Worm (Caenorhabditis elegans) whole organism, L4 larva: ENCODE results near the gene bus-8A.

ENCODE experiments used
- F49E8.2 ChIP-seq: sonication (generic microtip); optimal IDR thresholded peaks from 2 replicates; lab custom pipeline; 2016; ENCODE audit warnings: missing compliant biosample characterization, mild to moderate bottlenecking, missing genetic modification characterization, borderline replicate concordance
- R02D3.7 ChIP-seq: fragments of 150-350 bp; sonication (generic microtip); optimal IDR thresholded peaks from 3 replicates; lab custom pipeline; 2014; ENCODE audit warnings: missing biosample characterization, missing genetic modification characterization
- T20F7.1 ChIP-seq: fragments of 200-800 bp; sonication (Bioruptor generic); optimal IDR thresholded peaks from 2 replicates; lab custom pipeline; 2018; ENCODE audit warnings: mild to moderate bottlenecking, missing genetic modification characterization, missing compliant biosample characterization
- Y75B8A.6 ChIP-seq: fragments of 200-800 bp; sonication (Bioruptor generic); IDR thresholded peaks from 2 replicates; pipeline ENCODE4 v1.3.6; 2022; ENCODE audit warnings: missing genetic modification reagents, missing genetic modification characterization, missing compliant biosample characterization
- ZK337.2 ChIP-seq: fragments of 200-800 bp; sonication (Bioruptor generic); IDR thresholded peaks from 2 replicates; pipeline ENCODE4 v1.3.6; 2022; ENCODE audit warnings: missing genetic modification reagents, missing genetic modification characterization, missing compliant biosample characterization
- ZK546.5 ChIP-seq, 2 experiments: sonication (generic microtip); optimal IDR thresholded peaks; 2 replicates each; lab custom pipeline; 2017; ENCODE audit warnings: missing biosample characterization in 2 of 2, missing genetic modification characterization in 2 of 2
- aha-1 ChIP-seq: fragments of 150-350 bp; peaks from one replicate; lab custom pipeline; 2014; ENCODE audit warnings: missing biosample characterization, missing genetic modification characterization
- cey-2 ChIP-seq: sonication (generic microtip); optimal IDR thresholded peaks from 3 replicates; lab custom pipeline; 2017; ENCODE audit warnings: missing genetic modification characterization, mild to moderate bottlenecking, missing compliant biosample characterization, antibody characterized with exemption, borderline replicate concordance; ENCODE audit not compliant: insufficient read depth
- daf-16 ChIP-seq, 3 experiments: sonication (generic microtip); optimal IDR thresholded peaks; 2 replicates each; lab custom pipeline; 2016 to 2017; ENCODE audit warnings: missing genetic modification characterization in 3 of 3, missing genetic modification reagents in 3 of 3, mild to moderate bottlenecking in 2 of 3, missing compliant biosample characterization in 2 of 3, missing biosample characterization in 1 of 3, moderate library complexity in 1 of 3
- daf-19 ChIP-seq: fragments of 200-800 bp; sonication (Bioruptor generic); conservative IDR thresholded peaks from 2 replicates; pipeline ENCODE4 v1.3.6; 2022; ENCODE audit warnings: missing genetic modification characterization, missing compliant biosample characterization
- dmd-9 ChIP-seq: fragments of 200-800 bp; sonication (Bioruptor generic); IDR thresholded peaks from 2 replicates; pipeline ENCODE4 v1.3.6; 2022; ENCODE audit warnings: missing genetic modification reagents, missing genetic modification characterization, missing compliant biosample characterization
- dve-1 ChIP-seq: sonication (generic microtip); optimal IDR thresholded peaks from 2 replicates; lab custom pipeline; 2017; ENCODE audit warnings: antibody characterized with exemption, mild to moderate bottlenecking, missing genetic modification characterization, missing compliant biosample characterization; ENCODE audit not compliant: insufficient read depth
- egl-27 ChIP-seq: sonication (generic microtip); optimal IDR thresholded peaks from 3 replicates; lab custom pipeline; 2017; ENCODE audit warnings: missing biosample characterization, missing genetic modification reagents, missing genetic modification characterization
- gei-8 ChIP-seq: fragments of 200-800 bp; sonication (Bioruptor generic); optimal IDR thresholded peaks from 2 replicates; lab custom pipeline; 2018; ENCODE audit warnings: mild to moderate bottlenecking, missing genetic modification characterization, missing compliant biosample characterization
- hlh-11 ChIP-seq: fragments of 200-800 bp; sonication (Bioruptor generic); optimal IDR thresholded peaks from 2 replicates; lab custom pipeline; 2018; ENCODE audit warnings: mild to moderate bottlenecking, missing genetic modification characterization, missing compliant biosample characterization
- hlh-30 ChIP-seq: sonication (generic microtip); optimal IDR thresholded peaks from 2 replicates; lab custom pipeline; 2017; ENCODE audit warnings: antibody characterized with exemption, mild to moderate bottlenecking, missing genetic modification characterization, missing compliant biosample characterization; ENCODE audit not compliant: insufficient read depth
- jun-1 ChIP-seq: fragments of 150-350 bp; optimal IDR thresholded peaks from 2 replicates; lab custom pipeline; 2014; ENCODE audit warnings: missing biosample characterization, missing genetic modification reagents, missing genetic modification characterization
- lin-1 ChIP-seq: fragments of 200-800 bp; sonication (Bioruptor generic); IDR thresholded peaks from 2 replicates; pipeline ENCODE4 v1.3.6; 2022; ENCODE audit warnings: missing genetic modification reagents, missing genetic modification characterization, missing compliant biosample characterization
- lin-13 ChIP-seq: fragments of 150-350 bp; optimal IDR thresholded peaks from 2 replicates; lab custom pipeline; 2014; ENCODE audit warnings: missing biosample characterization, missing genetic modification reagents, missing genetic modification characterization
- lin-15B ChIP-seq: fragments of 150-350 bp; sonication (generic microtip); optimal IDR thresholded peaks from 3 replicates; lab custom pipeline; 2014; ENCODE audit warnings: missing biosample characterization, missing genetic modification characterization
- lin-29 ChIP-seq: fragments of 200-800 bp; sonication (Bioruptor generic); IDR thresholded peaks from 2 replicates; pipeline ENCODE4 v1.3.6; 2022; ENCODE audit warnings: missing genetic modification reagents, missing genetic modification characterization, missing compliant biosample characterization
- lin-38 ChIP-seq: fragments of 200-800 bp; sonication (Bioruptor generic); IDR thresholded peaks from 2 replicates; pipeline ENCODE4 v1.3.6; 2022; ENCODE audit warnings: missing genetic modification reagents, missing genetic modification characterization, missing compliant biosample characterization
- lir-3 ChIP-seq: sonication (generic microtip); optimal IDR thresholded peaks from 2 replicates; lab custom pipeline; 2016; ENCODE audit warnings: mild to moderate bottlenecking, missing genetic modification characterization, missing compliant biosample characterization
- mxl-2 ChIP-seq: fragments of 200-800 bp; sonication (Bioruptor generic); conservative IDR thresholded peaks from 2 replicates; pipeline ENCODE4 v1.3.6; 2022; ENCODE audit warnings: missing genetic modification reagents, missing genetic modification characterization, missing compliant biosample characterization
- mxl-3 ChIP-seq: fragments of 200-800 bp; sonication (Bioruptor generic); optimal IDR thresholded peaks from 2 replicates; lab custom pipeline; 2018; ENCODE audit warnings: mild to moderate bottlenecking, missing genetic modification characterization, missing compliant biosample characterization
- nhr-10 ChIP-seq: fragments of 150-350 bp; optimal IDR thresholded peaks from 2 replicates; lab custom pipeline; 2014; ENCODE audit warnings: missing biosample characterization, missing genetic modification characterization
- nhr-11 ChIP-seq: fragments of 150-350 bp; optimal IDR thresholded peaks from 2 replicates; lab custom pipeline; 2014; ENCODE audit warnings: missing biosample characterization, missing genetic modification characterization
- nhr-28 ChIP-seq: fragments of 150-350 bp; optimal IDR thresholded peaks from 2 replicates; lab custom pipeline; 2014; ENCODE audit warnings: missing biosample characterization, missing genetic modification characterization
- nhr-41 ChIP-seq: fragments of 200-800 bp; sonication (Bioruptor generic); IDR thresholded peaks from 2 replicates; pipeline ENCODE4 v1.3.6; 2022; ENCODE audit warnings: missing genetic modification reagents, missing genetic modification characterization, missing compliant biosample characterization
- nhr-48 ChIP-seq: sonication (generic microtip); optimal IDR thresholded peaks from 2 replicates; lab custom pipeline; 2016; ENCODE audit warnings: mild to moderate bottlenecking, missing genetic modification characterization, missing compliant biosample characterization
- php-3 ChIP-seq: fragments of 200-800 bp; sonication (Bioruptor generic); IDR thresholded peaks from 2 replicates; pipeline ENCODE4 v1.3.6; 2022; ENCODE audit warnings: missing genetic modification reagents, missing genetic modification characterization, missing compliant biosample characterization
- sdz-12 ChIP-seq: fragments of 200-800 bp; sonication (Bioruptor generic); optimal IDR thresholded peaks from 2 replicates; lab custom pipeline; 2018; ENCODE audit warnings: mild to moderate bottlenecking, missing genetic modification characterization, missing compliant biosample characterization
- set-16 ChIP-seq: fragments of 200-800 bp; sonication (Bioruptor generic); IDR thresholded peaks from 2 replicates; pipeline ENCODE4 v1.3.6; 2022; ENCODE audit warnings: missing genetic modification reagents, missing genetic modification characterization, missing compliant biosample characterization
- snpc-1.2 ChIP-seq: fragments of 200-800 bp; sonication (Bioruptor generic); IDR thresholded peaks from 2 replicates; pipeline ENCODE4 v1.3.6; 2022; ENCODE audit warnings: missing genetic modification reagents, missing genetic modification characterization, missing compliant biosample characterization
- spr-3 ChIP-seq: fragments of 200-800 bp; sonication (Bioruptor generic); optimal IDR thresholded peaks from 2 replicates; lab custom pipeline; 2018; ENCODE audit warnings: mild to moderate bottlenecking, missing genetic modification characterization, missing compliant biosample characterization
- tag-97 ChIP-seq: fragments of 200-800 bp; sonication (Bioruptor generic); IDR thresholded peaks from 2 replicates; pipeline ENCODE4 v1.3.6; 2022; ENCODE audit warnings: missing genetic modification characterization, missing compliant biosample characterization
- vab-7 ChIP-seq: fragments of 200-800 bp; sonication (Bioruptor generic); IDR thresholded peaks from 2 replicates; pipeline ENCODE4 v1.3.6; 2022; ENCODE audit warnings: missing genetic modification reagents, missing genetic modification characterization, missing compliant biosample characterization
- zag-1 ChIP-seq: fragments of 150-350 bp; optimal IDR thresholded peaks from 2 replicates; lab custom pipeline; 2014; ENCODE audit warnings: missing biosample characterization, missing genetic modification characterization

Gene bus-8A

DNA sequence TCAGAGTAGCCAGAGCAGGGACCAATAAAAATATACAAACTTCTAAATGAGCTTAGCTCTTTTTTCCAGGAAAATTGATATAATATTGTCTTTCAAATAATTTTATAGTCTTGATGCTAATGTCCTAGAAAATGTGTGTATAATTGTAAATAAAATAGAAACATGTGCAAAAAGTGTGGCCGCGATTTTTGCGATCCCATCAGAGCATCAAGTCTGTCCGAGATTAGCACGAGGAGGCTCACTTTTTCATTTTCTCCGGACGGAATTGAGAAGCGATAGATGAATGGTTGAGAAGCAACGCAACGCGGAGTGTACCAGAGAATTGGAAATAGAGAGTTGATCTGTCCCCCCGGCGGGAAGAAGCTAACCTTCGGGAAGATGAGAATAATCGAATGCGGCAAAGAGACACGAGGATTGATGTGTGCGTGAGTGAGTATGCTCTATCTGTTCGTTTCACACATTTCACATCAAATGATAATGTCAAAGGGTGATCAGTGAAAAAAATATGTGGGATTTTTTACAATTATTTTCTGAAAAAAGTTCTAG, 13.8 kb downstream of the bus-8A start:
- no peak for TF ChIP-seq sdz-12
- TF ChIP-seq ZK337.2 (GFP tag; lab: Robert Waterston, UW): no peak
- TF ChIP-seq lin-1 (GFP tag; lab: Robert Waterston, UW): no peak
- TF ChIP-seq R02D3.7: no peak
- no peak for TF ChIP-seq tag-97 (GFP tag; lab: Robert Waterston, UW)
- TF ChIP-seq mxl-2 (GFP tag; lab: Robert Waterston, UW): no peak
- no peak for TF ChIP-seq lin-15B (tag; lab: Kevin White, UChicago)
- peak; percentile 2 for TF ChIP-seq nhr-11 (tag; lab: Kevin White, UChicago)
- TF ChIP-seq vab-7 (GFP tag; lab: Robert Waterston, UW): no peak
- no peak for TF ChIP-seq Y75B8A.6
- TF ChIP-seq daf-16 (GFP tag; optimal IDR thresholded peaks at IDR 0.05; lab: Kevin White, UChicago): no peak
- no peak for TF ChIP-seq daf-16 (tag; optimal IDR thresholded peaks at IDR 0.05; lab: Kevin White, UChicago)
- TF ChIP-seq mxl-3: peak; percentile 20
- no peak for TF ChIP-seq lin-13
- no peak for TF ChIP-seq ZK546.5 (tag; optimal IDR thresholded peaks at IDR 0.05; lab: Kevin White, UChicago)
- TF ChIP-seq aha-1 (tag; lab: Kevin White, UChicago): peak; percentile 53
- no peak for TF ChIP-seq nhr-10 (tag; lab: Kevin White, UChicago)
- peak; percentile 33 for TF ChIP-seq hlh-11 (tag; lab: Kevin White, UChicago)

DNA sequence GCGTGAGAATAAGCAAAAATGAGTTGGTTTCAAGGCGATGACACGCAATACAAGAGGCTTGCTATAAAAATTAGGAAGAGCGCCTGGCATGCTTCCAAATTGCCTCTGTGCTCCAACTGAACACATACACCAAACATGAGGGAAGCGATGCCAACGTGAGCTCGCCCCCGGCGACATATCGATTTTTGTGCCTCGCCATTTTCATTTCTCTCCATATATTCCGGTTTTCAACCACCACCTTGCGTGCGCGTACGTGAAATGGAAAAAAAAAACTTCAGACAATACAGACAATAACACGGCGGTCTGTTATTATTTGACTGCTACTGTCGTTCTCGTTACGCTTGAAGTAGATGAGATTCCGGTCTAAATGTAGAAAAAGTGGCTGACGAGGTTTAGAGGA, 15.2 kb downstream of the bus-8A start:
- TF ChIP-seq hlh-30 (tag; lab: Kevin White, UChicago) (peak; percentile 1), F49E8.2 (tag; lab: Kevin White, UChicago) (no peak), dve-1 (tag; lab: Kevin White, UChicago) (peak; percentile 7)

DNA sequence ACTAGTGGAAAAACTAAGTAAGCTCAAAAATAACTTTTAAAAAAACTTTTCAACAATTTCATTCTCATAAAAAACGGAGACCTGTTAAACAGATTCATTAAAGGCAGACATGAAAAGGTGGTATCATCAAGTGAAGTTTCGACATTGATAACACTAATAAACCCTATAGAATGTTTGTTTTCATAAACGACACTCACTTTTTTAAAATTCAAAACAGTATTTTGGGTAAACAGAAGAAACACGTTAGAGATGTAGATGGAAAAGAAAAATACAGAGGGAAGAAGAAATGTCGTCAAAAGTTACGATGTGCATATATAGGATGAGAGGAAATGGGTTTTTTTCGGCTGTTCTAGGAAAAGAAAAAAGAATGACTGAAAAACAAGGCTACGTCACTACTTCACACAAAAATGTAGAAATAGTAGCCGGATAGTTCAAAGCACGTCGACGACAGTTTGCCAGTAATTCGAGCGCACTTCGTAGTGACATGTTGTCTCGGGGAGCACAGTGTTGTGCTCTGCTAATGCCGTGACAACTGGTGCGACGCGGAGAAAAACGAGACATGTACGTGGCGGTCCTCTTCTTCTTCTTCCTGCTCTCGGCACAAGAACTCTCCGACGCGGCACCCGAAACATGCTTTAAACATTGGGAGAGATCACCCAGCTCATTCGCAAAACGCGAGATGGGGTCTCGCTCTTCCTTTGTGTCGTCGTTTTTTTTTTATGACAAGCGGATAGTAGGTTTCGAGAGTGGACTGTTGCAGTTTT, 16.6 kb downstream of the bus-8A start:
- TF ChIP-seq ZK337.2 (GFP tag; lab: Robert Waterston, UW) (no peak), snpc-1.2 (no peak), egl-27 (tag; lab: Kevin White, UChicago) (no peak), set-16 (GFP tag; lab: Robert Waterston, UW) (peak; percentile 28; the same call in 1 of the 2 replicates), ZK546.5 (tag; optimal IDR thresholded peaks at IDR 0.05; lab: Kevin White, UChicago) (no peak), daf-16 (GFP tag; optimal IDR thresholded peaks at IDR 0.05; lab: Kevin White, UChicago) (peak in 1 of 2 experiments; percentile 13), daf-16 (tag; optimal IDR thresholded peaks at IDR 0.05; lab: Kevin White, UChicago) (peak; percentile 97), daf-19 (GFP tag; lab: Robert Waterston, UW) (no peak), dmd-9 (GFP tag; lab: Robert Waterston, UW) (no peak), dve-1 (tag; lab: Kevin White, UChicago) (peak; percentile 50), hlh-11 (tag; lab: Kevin White, UChicago) (peak; percentile 7), gei-8 (GFP tag; lab: Kevin White, UChicago) (no peak), lir-3 (no peak), nhr-28 (tag; lab: Kevin White, UChicago) (peak; percentile 4), nhr-48 (tag; lab: Kevin White, UChicago) (no peak), R02D3.7 (no peak), cey-2 (tag; lab: Kevin White, UChicago) (no peak), mxl-2 (GFP tag; lab: Robert Waterston, UW) (no peak)

DNA sequence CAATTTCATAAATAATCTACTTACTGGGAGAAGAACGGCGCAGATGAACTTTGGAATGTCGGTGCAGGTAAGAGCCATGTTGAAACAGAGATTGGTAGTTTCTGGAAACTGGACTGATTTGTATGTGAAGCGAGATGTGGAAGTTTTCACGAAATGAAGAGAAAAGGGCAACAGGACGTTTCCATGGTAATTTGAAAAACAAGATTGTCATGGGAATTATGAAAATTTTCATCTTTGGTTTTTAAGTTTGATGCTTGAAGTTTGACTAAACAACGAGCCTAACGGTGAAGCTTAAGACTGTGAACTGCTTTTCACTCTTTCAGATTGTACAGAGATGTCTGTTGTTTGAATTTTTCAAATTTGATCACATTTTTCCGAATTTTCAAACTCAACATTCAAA, 19.5 kb downstream of the bus-8A start, which contains the start of gene T23F2.3:
TSS of gene T23F2.3 (minus strand) at position 101 of the 400 bp plus-strand sequence.
- TF ChIP-seq php-3 (GFP tag; lab: Robert Waterston, UW) (no peak), T20F7.1 (GFP tag; lab: Kevin White, UChicago) (no peak), zag-1 (tag; lab: Kevin White, UChicago) (no peak), jun-1 (no peak), nhr-41 (no peak), spr-3 (GFP tag; lab: Kevin White, UChicago) (no peak), hlh-30 (tag; lab: Kevin White, UChicago) (no peak), lin-38 (GFP tag; lab: Robert Waterston, UW) (no peak), lin-29 (GFP tag; lab: Robert Waterston, UW) (no peak), dmd-9 (GFP tag; lab: Robert Waterston, UW) (no peak), ZK337.2 (GFP tag; lab: Robert Waterston, UW) (no peak)
